Worm (Caenorhabditis elegans) whole organism, L2 larva: ENCODE measurements around the gene W10G6.6.
"Not testable (repeated sequence)": the region's sequence is repeated elsewhere in the genome, so short reads cannot be mapped to it uniquely, and the experiment has no call there.

Experiments
- C34F6.9 ChIP-seq: fragments of 150-350 bp; optimal IDR thresholded peaks from 2 replicates; lab custom pipeline; 2014; ENCODE audit warnings: missing biosample characterization, missing genetic modification characterization
- Y55F3AM.14 ChIP-seq: fragments of 200-800 bp; sonication (Bioruptor generic); optimal IDR thresholded peaks from 2 replicates; lab custom pipeline; 2018; ENCODE audit warnings: mild to moderate bottlenecking, missing genetic modification characterization, missing compliant biosample characterization
- ZK546.5 ChIP-seq: sonication (generic microtip); optimal IDR thresholded peaks from 2 replicates; lab custom pipeline; 2017; ENCODE audit warnings: missing biosample characterization, missing genetic modification characterization
- alr-1 ChIP-seq: fragments of 150-350 bp; optimal IDR thresholded peaks from 2 replicates; lab custom pipeline; 2014; ENCODE audit warnings: missing biosample characterization, missing genetic modification characterization
- aly-2 ChIP-seq: fragments of 150-350 bp; optimal IDR thresholded peaks from 2 replicates; lab custom pipeline; 2014; ENCODE audit warnings: missing biosample characterization, missing genetic modification characterization
- ama-1 ChIP-seq: fragments of 150-350 bp; optimal IDR thresholded peaks from 2 replicates; lab custom pipeline; 2018; ENCODE audit warnings: inconsistent platforms
- ceh-16 ChIP-seq: fragments of 150-350 bp; optimal IDR thresholded peaks from 2 replicates; lab custom pipeline; 2014; ENCODE audit warnings: missing biosample characterization, missing genetic modification characterization
- ceh-82 ChIP-seq: fragments of 150-350 bp; optimal IDR thresholded peaks from 2 replicates; lab custom pipeline; 2014; ENCODE audit warnings: missing biosample characterization, missing genetic modification characterization
- crh-2 ChIP-seq: sonication (generic microtip); optimal IDR thresholded peaks from 2 replicates; lab custom pipeline; 2017; ENCODE audit warnings: missing biosample characterization, missing genetic modification characterization
- egl-27 ChIP-seq: sonication (generic microtip); optimal IDR thresholded peaks from 3 replicates; lab custom pipeline; 2017; ENCODE audit warnings: missing biosample characterization, missing genetic modification reagents, missing genetic modification characterization
- elt-3 ChIP-seq: sonication (generic microtip); optimal IDR thresholded peaks from 2 replicates; lab custom pipeline; 2017; ENCODE audit warnings: missing biosample characterization, missing genetic modification characterization
- fos-1 ChIP-seq: fragments of 150-350 bp; optimal IDR thresholded peaks from 2 replicates; lab custom pipeline; 2014; ENCODE audit warnings: missing biosample characterization, missing genetic modification characterization
- lin-11 ChIP-seq: fragments of 150-350 bp; sonication (generic microtip); optimal IDR thresholded peaks from 2 replicates; lab custom pipeline; 2014; ENCODE audit warnings: missing biosample characterization, missing genetic modification characterization, inconsistent platforms, mixed read lengths
- mab-5 ChIP-seq: fragments of 150-350 bp; optimal IDR thresholded peaks from 2 replicates; lab custom pipeline; 2014; ENCODE audit warnings: missing biosample characterization, missing genetic modification characterization
- mbf-1 ChIP-seq: sonication (generic microtip); optimal IDR thresholded peaks from 2 replicates; lab custom pipeline; 2017; ENCODE audit warnings: missing biosample characterization, missing genetic modification characterization
- mdl-1 ChIP-seq, 2 experiments: fragments of 150-350 bp in 1 of 2; sonication (generic microtip) in 1 of 2; optimal IDR thresholded peaks; 2 replicates each; lab custom pipeline; 2017; ENCODE audit warnings: missing biosample characterization in 2 of 2, missing genetic modification characterization in 2 of 2
- nhr-10 ChIP-seq: sonication (generic microtip); optimal IDR thresholded peaks from 2 replicates; lab custom pipeline; 2017; ENCODE audit warnings: missing biosample characterization, missing genetic modification characterization
- nhr-11 ChIP-seq: fragments of 150-350 bp; optimal IDR thresholded peaks from 2 replicates; lab custom pipeline; 2014; ENCODE audit warnings: missing biosample characterization, missing genetic modification characterization
- nhr-12 ChIP-seq: fragments of 150-350 bp; optimal IDR thresholded peaks from 2 replicates; lab custom pipeline; 2014; ENCODE audit warnings: missing biosample characterization, missing genetic modification characterization
- nhr-129 ChIP-seq: fragments of 150-350 bp; optimal IDR thresholded peaks from 2 replicates; lab custom pipeline; 2014; ENCODE audit warnings: missing biosample characterization, missing genetic modification characterization
- nhr-21 ChIP-seq: fragments of 150-350 bp; optimal IDR thresholded peaks from 2 replicates; lab custom pipeline; 2014; ENCODE audit warnings: missing biosample characterization, missing genetic modification characterization
- nhr-23 ChIP-seq: fragments of 150-350 bp; optimal IDR thresholded peaks from 2 replicates; lab custom pipeline; 2014; ENCODE audit warnings: missing biosample characterization, missing genetic modification reagents, missing genetic modification characterization
- nhr-237 ChIP-seq: fragments of 150-350 bp; optimal IDR thresholded peaks from 2 replicates; lab custom pipeline; 2014; ENCODE audit warnings: missing biosample characterization, missing genetic modification characterization
- nhr-25 ChIP-seq: fragments of 150-350 bp; sonication (generic microtip); optimal IDR thresholded peaks from 3 replicates; lab custom pipeline; 2014; ENCODE audit warnings: missing biosample characterization, missing genetic modification characterization
- peb-1 ChIP-seq: fragments of 150-350 bp; optimal IDR thresholded peaks from 2 replicates; lab custom pipeline; 2014; ENCODE audit warnings: missing biosample characterization, missing genetic modification characterization
- sem-4 ChIP-seq: fragments of 150-350 bp; optimal IDR thresholded peaks from 2 replicates; lab custom pipeline; 2014; ENCODE audit warnings: missing biosample characterization, missing genetic modification reagents, missing genetic modification characterization
- skn-1 ChIP-seq: sonication (generic microtip); optimal IDR thresholded peaks from 2 replicates; lab custom pipeline; 2017; ENCODE audit warnings: missing biosample characterization, missing genetic modification characterization
- sma-3 ChIP-seq: sonication (generic microtip); optimal IDR thresholded peaks from 2 replicates; lab custom pipeline; 2016; ENCODE audit warnings: missing genetic modification reagents, missing genetic modification characterization, missing compliant biosample characterization
- sma-9 ChIP-seq, 2 experiments: fragments of 150-350 bp in 1 of 2; sonication (generic microtip) in 1 of 2; optimal IDR thresholded peaks; 2 replicates each; lab custom pipeline; 2014 to 2016; ENCODE audit warnings: missing genetic modification characterization in 2 of 2, mild to moderate bottlenecking in 1 of 2, missing biosample characterization in 1 of 2, missing compliant biosample characterization in 1 of 2, missing genetic modification reagents in 1 of 2, moderate library complexity in 1 of 2
- unc-39 ChIP-seq: fragments of 150-350 bp; optimal IDR thresholded peaks from 2 replicates; lab custom pipeline; 2014; ENCODE audit warnings: missing biosample characterization, missing genetic modification characterization
- unc-55 ChIP-seq: fragments of 150-350 bp; sonication (generic microtip); optimal IDR thresholded peaks from 3 replicates; lab custom pipeline; 2014; ENCODE audit warnings: missing biosample characterization, missing genetic modification reagents, missing genetic modification characterization
- unc-62 ChIP-seq: fragments of 150-350 bp; optimal IDR thresholded peaks from 2 replicates; lab custom pipeline; 2014; ENCODE audit warnings: missing biosample characterization, missing genetic modification reagents, missing genetic modification characterization
- ztf-11 ChIP-seq: sonication (generic microtip); optimal IDR thresholded peaks from 2 replicates; lab custom pipeline; 2017; ENCODE audit warnings: missing biosample characterization, missing genetic modification characterization
- ztf-4 ChIP-seq: fragments of 150-350 bp; optimal IDR thresholded peaks from 2 replicates; lab custom pipeline; 2014; ENCODE audit warnings: missing biosample characterization, missing genetic modification characterization

Gene W10G6.6

DNA sequence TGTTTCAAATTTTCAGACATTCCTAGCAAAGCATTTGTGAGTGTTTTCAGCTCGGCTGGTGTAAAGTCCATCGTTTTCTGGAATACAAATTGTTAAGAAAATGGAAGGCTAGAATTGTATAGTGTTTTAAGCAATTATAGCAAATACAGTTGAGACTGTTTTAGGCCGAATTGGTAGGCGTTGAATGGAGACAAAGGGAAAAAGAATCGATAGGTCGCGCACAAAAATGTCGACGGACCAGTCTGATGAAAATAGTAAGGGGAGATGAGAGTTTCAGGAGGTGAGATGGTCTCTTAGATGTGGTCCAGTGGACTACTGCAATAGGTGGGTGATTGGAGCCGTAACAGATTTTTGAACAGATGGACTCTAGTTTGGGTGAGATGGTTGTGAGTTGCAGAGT is 10.0 kb downstream of the W10G6.6 start:
- TF ChIP-seq ceh-16 (tag; lab: Kevin White, UChicago) (no peak), elt-3 (tag; lab: Kevin White, UChicago) (no peak), mdl-1 (tag; optimal IDR thresholded peaks at IDR 0.05; lab: Kevin White, UChicago) (no peak), mbf-1 (no peak), sem-4 (no peak), skn-1 (tag; lab: Kevin White, UChicago) (no peak), nhr-11 (tag; lab: Kevin White, UChicago) (no peak), lin-11 (tag; lab: Kevin White, UChicago) (no peak), ZK546.5 (tag; lab: Kevin White, UChicago) (no peak), alr-1 (no peak), ceh-82 (tag; lab: Kevin White, UChicago) (no peak), unc-55 (GFP tag; lab: Kevin White, UChicago) (no peak), unc-62 (GFP tag; lab: Kevin White, UChicago) (no peak), aly-2 (tag; lab: Kevin White, UChicago) (no peak), peb-1 (tag; lab: Kevin White, UChicago) (no peak), nhr-10 (tag; lab: Kevin White, UChicago) (no peak), sma-9 (GFP tag; optimal IDR thresholded peaks at IDR 0.05; lab: Kevin White, UChicago) (no peak), sma-9 (tag; optimal IDR thresholded peaks at IDR 0.05; lab: Kevin White, UChicago) (no peak), ztf-11 (no peak), nhr-21 (tag; lab: Kevin White, UChicago) (no peak), mab-5 (tag; lab: Kevin White, UChicago) (no peak)

DNA sequence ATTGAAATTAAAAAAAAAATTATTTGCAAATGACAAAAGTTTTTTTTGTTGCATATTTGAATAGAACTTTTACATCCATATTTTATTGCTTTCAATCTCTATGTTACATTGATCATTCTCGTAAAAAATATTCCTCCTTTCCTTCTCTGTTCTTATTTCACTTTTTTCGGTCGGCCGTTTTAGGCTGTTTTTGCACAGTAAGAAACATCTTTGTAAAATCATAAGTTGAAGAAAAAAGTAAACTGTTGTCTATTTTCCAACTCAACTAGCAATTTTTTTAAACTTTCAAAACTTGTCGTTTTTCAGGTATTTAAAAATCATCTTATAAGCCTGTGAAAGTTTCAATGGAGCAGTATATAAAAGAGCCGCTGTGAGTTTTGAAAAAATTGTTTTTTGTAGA is 22.0 kb downstream of the W10G6.6 start, which contains the start of gene F23A7.5:
Gene F23A7.5, plus strand, starts transcription at position 301 of the 400 bp plus-strand sequence.
- no peak for TF ChIP-seq unc-62 (GFP tag; lab: Kevin White, UChicago)

DNA sequence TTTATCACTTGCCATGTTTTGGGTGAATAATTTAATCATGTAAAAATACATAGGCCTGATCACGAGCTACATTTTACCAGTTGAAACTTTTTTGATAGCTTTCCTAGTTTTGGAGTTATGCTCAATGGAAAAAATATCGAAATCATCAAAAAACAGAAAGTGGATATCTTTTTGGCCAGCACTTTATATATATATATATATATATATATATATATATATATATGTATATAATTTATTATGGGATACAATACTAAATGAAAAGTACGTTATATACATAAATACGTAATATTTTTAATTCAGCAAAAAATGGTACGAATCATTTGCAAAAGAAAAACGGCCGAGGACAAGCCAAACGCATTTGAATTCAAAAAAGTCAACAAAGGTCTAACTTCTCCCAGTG is 30.9 kb downstream of the W10G6.6 start, which contains the start of gene F23A7.3:
Gene F23A7.3, plus strand, starts transcription at position 301 of the 400 bp plus-strand sequence.
- not testable (repeated sequence) for TF ChIP-seq ceh-16 (tag; lab: Kevin White, UChicago); unc-55 (GFP tag; lab: Kevin White, UChicago); ztf-4 (tag; lab: Kevin White, UChicago)

DNA sequence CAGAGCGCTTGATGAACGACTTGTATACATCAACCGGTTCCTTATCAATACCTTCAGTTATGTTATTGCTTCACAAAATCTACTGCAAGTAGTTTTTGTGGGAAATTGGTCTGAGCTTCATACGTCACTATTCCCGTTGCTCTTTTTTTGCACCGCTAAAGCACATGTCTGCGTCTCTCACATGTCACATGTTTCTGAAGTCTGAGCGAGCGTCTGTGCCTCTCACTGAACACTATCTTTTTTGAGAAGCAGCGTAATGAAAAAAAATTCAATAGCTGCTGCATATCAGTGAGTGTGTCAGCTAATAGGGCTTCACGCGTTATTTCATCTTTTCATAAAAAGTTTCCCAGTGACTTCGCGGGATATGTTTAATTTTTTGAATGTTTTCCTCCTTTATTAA is 32.3 kb downstream of the W10G6.6 start:
- peak; percentile 19 for TF ChIP-seq lin-11 (tag; lab: Kevin White, UChicago)
- TF ChIP-seq sma-3 (GFP tag; lab: Kevin White, UChicago), result no peak
- TF ChIP-seq sma-9 (GFP tag; optimal IDR thresholded peaks at IDR 0.05; lab: Kevin White, UChicago), result peak; percentile 65
- TF ChIP-seq sma-9 (tag; optimal IDR thresholded peaks at IDR 0.05; lab: Kevin White, UChicago), result no peak
- TF ChIP-seq crh-2 (tag; lab: Kevin White, UChicago), result peak; percentile 61
- TF ChIP-seq fos-1 (tag; lab: Kevin White, UChicago), result peak; percentile 27
- TF ChIP-seq unc-55 (GFP tag; lab: Kevin White, UChicago), result peak; percentile 5
- peak; percentile 41 for TF ChIP-seq nhr-129 (tag; lab: Kevin White, UChicago)
- peak; percentile 48 for TF ChIP-seq C34F6.9 (tag; lab: Kevin White, UChicago)
- TF ChIP-seq mdl-1 (tag; optimal IDR thresholded peaks at IDR 0.05; lab: Kevin White, UChicago), result peak in 1 of 2 experiments; percentile 48
- TF ChIP-seq nhr-23, result no peak

DNA sequence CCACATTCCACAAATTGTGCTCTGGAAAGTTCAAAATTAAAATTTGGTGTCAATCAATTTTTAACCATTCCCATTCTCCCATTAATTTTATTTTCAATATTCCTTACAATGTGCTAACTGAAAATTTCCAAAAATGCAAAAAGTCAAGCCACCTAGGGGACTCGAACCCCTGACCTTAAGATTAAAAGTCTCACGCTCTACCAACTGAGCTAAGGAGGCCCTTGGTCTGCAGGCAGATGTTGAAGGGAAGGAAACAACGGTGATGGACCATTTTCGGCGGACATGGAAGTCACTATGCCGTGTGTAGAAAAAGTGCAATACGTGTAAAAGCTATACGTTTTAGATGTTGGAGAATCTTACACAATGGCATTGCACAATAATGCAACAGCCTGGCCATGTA is 32.8 kb downstream of the W10G6.6 start:
- TF ChIP-seq sem-4 (no peak), sma-3 (GFP tag; lab: Kevin White, UChicago) (no peak), nhr-25 (tag; lab: Kevin White, UChicago) (no peak), unc-39 (tag; lab: Kevin White, UChicago) (no peak), fos-1 (tag; lab: Kevin White, UChicago) (no peak)
- TF ChIP-seq, all 48 proteins: peak for 0

DNA sequence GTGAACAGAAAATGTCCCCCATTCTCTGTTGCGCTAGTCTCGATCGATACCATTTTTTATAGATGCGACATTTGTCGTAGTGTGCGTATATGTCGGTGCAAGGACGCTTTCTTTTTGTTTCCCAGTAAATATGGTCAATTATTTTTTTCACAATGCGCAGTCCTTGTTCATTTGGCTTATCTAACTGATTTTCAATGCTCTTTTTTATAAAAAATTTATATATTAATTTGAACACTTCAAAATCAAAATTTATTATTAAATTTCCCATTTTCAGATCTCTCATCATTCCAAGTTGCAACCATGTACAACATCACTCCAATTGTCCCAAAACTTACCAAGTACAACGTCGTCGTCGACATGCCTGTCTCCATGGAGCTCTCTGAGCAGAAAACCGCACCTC is 33.5 kb downstream of the W10G6.6 start, which contains the start of gene F23A7.1:
Gene F23A7.1, plus strand, starts transcription at position 301 of the 400 bp plus-strand sequence.
- no peak for TF ChIP-seq ama-1 (lab: Kevin White, UChicago)
- TF ChIP-seq Y55F3AM.14 (GFP tag; lab: Kevin White, UChicago), result no peak
- no peak for TF ChIP-seq nhr-237 (tag; lab: Kevin White, UChicago)
- TF ChIP-seq lin-11 (tag; lab: Kevin White, UChicago), result no peak
- TF ChIP-seq unc-55 (GFP tag; lab: Kevin White, UChicago), result no peak
- TF ChIP-seq egl-27 (tag; lab: Kevin White, UChicago), result no peak
- TF ChIP-seq aly-2 (tag; lab: Kevin White, UChicago), result no peak
- no peak for TF ChIP-seq nhr-12 (tag; lab: Kevin White, UChicago)
- no peak for TF ChIP-seq nhr-21 (tag; lab: Kevin White, UChicago)
- TF ChIP-seq mdl-1 (tag; optimal IDR thresholded peaks at IDR 0.05; lab: Kevin White, UChicago), result no peak
- TF ChIP-seq nhr-129 (tag; lab: Kevin White, UChicago), result no peak
